Worm (Caenorhabditis elegans) whole organism, mixed stage, embryonic: Measurements from ENCODE around the gene pacl-1.

Experiments
- M03D4.4 ChIP-seq: sonication (generic microtip); optimal IDR thresholded peaks from 2 replicates; lab custom pipeline; 2017; ENCODE audit warnings: mild to moderate bottlenecking, missing genetic modification characterization, missing compliant biosample characterization
- bed-3 ChIP-seq: fragments of 200-800 bp; sonication (Bioruptor generic); optimal IDR thresholded peaks from 3 replicates; lab custom pipeline; 2018; ENCODE audit warnings: mild to moderate bottlenecking, missing genetic modification characterization, moderate library complexity, missing compliant biosample characterization
- blmp-1 ChIP-seq: fragments of 150-350 bp; optimal IDR thresholded peaks from 2 replicates; lab custom pipeline; 2014; ENCODE audit warnings: missing biosample characterization, missing genetic modification characterization
- ceh-39 ChIP-seq: fragments of 150-350 bp; optimal IDR thresholded peaks from 2 replicates; lab custom pipeline; 2014; ENCODE audit warnings: missing biosample characterization, missing genetic modification characterization
- ceh-43 ChIP-seq: fragments of 200-800 bp; sonication (Bioruptor generic); optimal IDR thresholded peaks from 2 replicates; lab custom pipeline; 2018; ENCODE audit warnings: mild to moderate bottlenecking, missing genetic modification characterization, moderate library complexity, missing compliant biosample characterization
- ceh-83 ChIP-seq: fragments of 200-800 bp; sonication (Bioruptor generic); optimal IDR thresholded peaks from 2 replicates; lab custom pipeline; 2018; ENCODE audit warnings: mild to moderate bottlenecking, missing genetic modification characterization, missing compliant biosample characterization
- cnd-1 ChIP-seq: fragments of 200-800 bp; sonication (Bioruptor generic); optimal IDR thresholded peaks from 2 replicates; lab custom pipeline; 2018; ENCODE audit warnings: mild to moderate bottlenecking, missing genetic modification characterization, missing compliant biosample characterization
- drap-1 ChIP-seq: fragments of 200-800 bp; sonication (Bioruptor generic); optimal IDR thresholded peaks from 3 replicates; lab custom pipeline; 2018; ENCODE audit warnings: mild to moderate bottlenecking, missing genetic modification characterization, missing compliant biosample characterization
- elt-1 ChIP-seq: sonication (generic microtip); optimal IDR thresholded peaks from 2 replicates; lab custom pipeline; 2017; ENCODE audit warnings: missing genetic modification characterization, mild to moderate bottlenecking, missing compliant biosample characterization, antibody characterized with exemption, moderate library complexity, borderline replicate concordance; ENCODE audit not compliant: insufficient read depth
- elt-3 ChIP-seq: fragments of 150-350 bp; optimal IDR thresholded peaks from 2 replicates; lab custom pipeline; 2014; ENCODE audit warnings: missing biosample characterization, missing genetic modification characterization
- flh-1 ChIP-seq: fragments of 200-800 bp; sonication (Bioruptor generic); optimal IDR thresholded peaks from 2 replicates; lab custom pipeline; 2018; ENCODE audit warnings: mild to moderate bottlenecking, missing genetic modification characterization, moderate library complexity, missing compliant biosample characterization
- hlh-1 ChIP-seq: fragments of 150-350 bp; optimal IDR thresholded peaks from 2 replicates; lab custom pipeline; 2014; ENCODE audit warnings: missing biosample characterization, missing genetic modification reagents, missing genetic modification characterization
- lin-13 ChIP-seq: fragments of 150-350 bp; optimal IDR thresholded peaks from 2 replicates; lab custom pipeline; 2014; ENCODE audit warnings: missing biosample characterization, missing genetic modification characterization
- lin-32 ChIP-seq: fragments of 200-800 bp; sonication (Bioruptor generic); optimal IDR thresholded peaks from 2 replicates; lab custom pipeline; 2018; ENCODE audit warnings: mild to moderate bottlenecking, missing genetic modification characterization, missing compliant biosample characterization
- lsy-2 ChIP-seq: fragments of 150-350 bp; optimal IDR thresholded peaks from 2 replicates; lab custom pipeline; 2014; ENCODE audit warnings: missing biosample characterization, missing genetic modification characterization
- mab-5 ChIP-seq: fragments of 150-350 bp; optimal IDR thresholded peaks from 2 replicates; lab custom pipeline; 2014; ENCODE audit warnings: missing biosample characterization, missing genetic modification characterization
- mep-1 ChIP-seq: fragments of 150-350 bp; optimal IDR thresholded peaks from 2 replicates; lab custom pipeline; 2017; ENCODE audit warnings: missing biosample characterization, missing genetic modification reagents, missing genetic modification characterization, inconsistent platforms
- nhr-12 ChIP-seq: fragments of 150-350 bp; optimal IDR thresholded peaks from 2 replicates; lab custom pipeline; 2014; ENCODE audit warnings: missing biosample characterization, missing genetic modification characterization
- nhr-2 ChIP-seq: fragments of 150-350 bp; optimal IDR thresholded peaks from 2 replicates; lab custom pipeline; 2014; ENCODE audit warnings: missing biosample characterization, missing genetic modification characterization
- nhr-237 ChIP-seq: fragments of 150-350 bp; optimal IDR thresholded peaks from 2 replicates; lab custom pipeline; 2014; ENCODE audit warnings: missing biosample characterization, missing genetic modification characterization
- nhr-28 ChIP-seq: fragments of 150-350 bp; optimal IDR thresholded peaks from 2 replicates; lab custom pipeline; 2014; ENCODE audit warnings: missing biosample characterization, missing genetic modification characterization
- nhr-76 ChIP-seq: sonication (generic microtip); optimal IDR thresholded peaks from 2 replicates; lab custom pipeline; 2017; ENCODE audit warnings: missing biosample characterization, missing genetic modification characterization
- pha-4 ChIP-seq: fragments of 150-350 bp; optimal IDR thresholded peaks from 2 replicates; lab custom pipeline; 2018; ENCODE audit warnings: missing biosample characterization, missing genetic modification reagents, missing genetic modification characterization
- sem-2 ChIP-seq: fragments of 200-800 bp; sonication (Bioruptor generic); optimal IDR thresholded peaks from 2 replicates; lab custom pipeline; 2018; ENCODE audit warnings: mild to moderate bottlenecking, missing genetic modification characterization, missing compliant biosample characterization
- snpc-4 ChIP-seq: fragments of 150-350 bp; optimal IDR thresholded peaks from 2 replicates; lab custom pipeline; 2014; ENCODE audit warnings: missing biosample characterization, missing genetic modification characterization
- tbx-8 ChIP-seq: fragments of 200-800 bp; sonication (Bioruptor generic); optimal IDR thresholded peaks from 2 replicates; lab custom pipeline; 2018; ENCODE audit warnings: mild to moderate bottlenecking, missing genetic modification characterization, moderate library complexity, missing compliant biosample characterization
- unc-120 ChIP-seq: sonication (generic microtip); optimal IDR thresholded peaks from 2 replicates; lab custom pipeline; 2017; ENCODE audit warnings: missing genetic modification characterization, missing compliant biosample characterization; ENCODE audit not compliant: poor library complexity, severe bottlenecking
- unc-39 ChIP-seq: fragments of 150-350 bp; optimal IDR thresholded peaks from 2 replicates; lab custom pipeline; 2014; ENCODE audit warnings: missing biosample characterization, missing genetic modification characterization
- unc-62 ChIP-seq: fragments of 150-350 bp; optimal IDR thresholded peaks from 2 replicates; lab custom pipeline; 2014; ENCODE audit warnings: missing biosample characterization, missing genetic modification reagents, missing genetic modification characterization
- zip-8 ChIP-seq: fragments of 150-350 bp; optimal IDR thresholded peaks from 2 replicates; lab custom pipeline; 2014; ENCODE audit warnings: missing biosample characterization, missing genetic modification characterization
- ztf-11 ChIP-seq: fragments of 150-350 bp; optimal IDR thresholded peaks from 2 replicates; lab custom pipeline; 2014; ENCODE audit warnings: missing biosample characterization, missing genetic modification characterization

The pacl-1 gene

ce11 chrV:16307253-16307652, 32.0 kb upstream of the pacl-1 start, which contains the start of gene srxa-7:
srxa-7 (plus strand) TSS chrV:16307553.
- TF ChIP-seq nhr-28 (tag; lab: Kevin White, UChicago) (no peak), tbx-8 (no peak), blmp-1 (tag; lab: Kevin White, UChicago) (no peak), nhr-76 (tag; lab: Kevin White, UChicago) (no peak), elt-3 (tag; lab: Kevin White, UChicago) (no peak), unc-62 (GFP tag; lab: Kevin White, UChicago) (no peak), bed-3 (no peak), nhr-2 (no peak)

- no peak for TF ChIP-seq blmp-1 (tag; lab: Kevin White, UChicago)
- TF ChIP-seq mab-5 = no peak
- no peak for TF ChIP-seq flh-1 (GFP tag; lab: Kevin White, UChicago)
- no peak for TF ChIP-seq elt-1 (tag; lab: Kevin White, UChicago)
- TF ChIP-seq zip-8 = no peak
- TF ChIP-seq snpc-4 (tag; lab: Kevin White, UChicago) = no peak
These were observed 27.2 kb upstream of the pacl-1 start, which contains the start of the genes C31A11.13 and oac-6 for ce11 chrV:16302439-16302838. C31A11.13 (minus strand) TSS chrV:16302551. oac-6 (plus strand) TSS chrV:16302717.

ce11 chrV:16300276-16300675, 25.0 kb upstream of the pacl-1 start, which contains the start of gene srbc-82:
srbc-82 (plus strand) TSS chrV:16300576.
- TF ChIP-seq unc-120 (tag; lab: Kevin White, UChicago) = no peak
- TF ChIP-seq lin-32 (GFP tag; lab: Kevin White, UChicago) = no peak
- TF ChIP-seq lin-13 (tag; lab: Kevin White, UChicago) = no peak
- TF ChIP-seq ceh-43 (GFP tag; lab: Kevin White, UChicago) = no peak
- no peak for TF ChIP-seq blmp-1 (tag; lab: Kevin White, UChicago)
- TF ChIP-seq zip-8 = no peak
- no peak for TF ChIP-seq cnd-1 (tag; lab: Kevin White, UChicago)
- no peak for TF ChIP-seq unc-39 (tag; lab: Kevin White, UChicago)
- no peak for TF ChIP-seq pha-4 (tag; lab: Kevin White, UChicago)
- no peak for TF ChIP-seq hlh-1 (tag; lab: Kevin White, UChicago)
- no peak for TF ChIP-seq drap-1 (GFP tag; lab: Kevin White, UChicago)
- no peak for TF ChIP-seq elt-3 (tag; lab: Kevin White, UChicago)
- TF ChIP-seq nhr-28 (tag; lab: Kevin White, UChicago) = no peak
- TF ChIP-seq ztf-11 (tag; lab: Kevin White, UChicago) = no peak
- TF ChIP-seq mab-5 = no peak
- no peak for TF ChIP-seq flh-1 (GFP tag; lab: Kevin White, UChicago)
- no peak for TF ChIP-seq lsy-2 (tag; lab: Kevin White, UChicago)
- no peak for TF ChIP-seq sem-2 (GFP tag; lab: Kevin White, UChicago)
- TF ChIP-seq snpc-4 (tag; lab: Kevin White, UChicago) = no peak
- TF ChIP-seq mep-1 = no peak

- TF ChIP-seq nhr-12 (tag; lab: Kevin White, UChicago) (no peak), ceh-39 (tag; lab: Kevin White, UChicago) (no peak), tbx-8 (no peak), snpc-4 (tag; lab: Kevin White, UChicago) (no peak)
These were observed 24.6 kb upstream of the pacl-1 start for ce11 chrV:16299834-16300233.

ce11 chrV:16298669-16299068, 23.4 kb upstream of the pacl-1 start, which contains the start of gene srbc-84:
srbc-84 (plus strand) TSS chrV:16298969.
- no peak for TF ChIP-seq nhr-2
- TF ChIP-seq mab-5 = no peak
- TF ChIP-seq zip-8 = no peak
- no peak for TF ChIP-seq ceh-83 (GFP tag; lab: Kevin White, UChicago)
- TF ChIP-seq lin-32 (GFP tag; lab: Kevin White, UChicago) = no peak
- no peak for TF ChIP-seq sem-2 (GFP tag; lab: Kevin White, UChicago)
- no peak for TF ChIP-seq cnd-1 (tag; lab: Kevin White, UChicago)
- no peak for TF ChIP-seq bed-3
- no peak for TF ChIP-seq drap-1 (GFP tag; lab: Kevin White, UChicago)
- TF ChIP-seq hlh-1 (tag; lab: Kevin White, UChicago) = no peak
- no peak for TF ChIP-seq pha-4 (tag; lab: Kevin White, UChicago)
- TF ChIP-seq M03D4.4 = no peak
- no peak for TF ChIP-seq nhr-28 (tag; lab: Kevin White, UChicago)
- no peak for TF ChIP-seq ztf-11 (tag; lab: Kevin White, UChicago)
- no peak for TF ChIP-seq nhr-237 (tag; lab: Kevin White, UChicago)
- no peak for TF ChIP-seq nhr-12 (tag; lab: Kevin White, UChicago)
- no peak for TF ChIP-seq unc-120 (tag; lab: Kevin White, UChicago)
- TF ChIP-seq elt-1 (tag; lab: Kevin White, UChicago) = no peak
- TF ChIP-seq lin-13 (tag; lab: Kevin White, UChicago) = no peak
